Fruit fly (Drosophila melanogaster) Kc167 (cell line): ENCODE data around the gene CG16965.

Experiments
- Myc ChIP-seq: fragments of >200 bp; optimal IDR thresholded peaks from 2 replicates; lab custom pipeline; 2017; ENCODE audit warnings: missing external identifiers
- Sin3A ChIP-seq: fragments of >200 bp; optimal IDR thresholded peaks from 2 replicates; lab custom pipeline; 2018; ENCODE audit warnings: missing external identifiers
- h ChIP-seq: fragments of >200 bp; optimal IDR thresholded peaks from 3 replicates; lab custom pipeline; 2018; ENCODE audit warnings: missing external identifiers
- insv ChIP-seq: fragments of >200 bp; optimal IDR thresholded peaks from 3 replicates; lab custom pipeline; 2018; ENCODE audit warnings: missing external identifiers
- psq ChIP-seq: fragments of >200 bp; optimal IDR thresholded peaks from 2 replicates; lab custom pipeline; 2017; ENCODE audit warnings: missing external identifiers
- ttk ChIP-seq: sonication (Bioruptor generic); optimal IDR thresholded peaks from 2 replicates; lab custom pipeline; 2017; ENCODE audit warnings: missing external identifiers

Gene CG16965

DNA sequence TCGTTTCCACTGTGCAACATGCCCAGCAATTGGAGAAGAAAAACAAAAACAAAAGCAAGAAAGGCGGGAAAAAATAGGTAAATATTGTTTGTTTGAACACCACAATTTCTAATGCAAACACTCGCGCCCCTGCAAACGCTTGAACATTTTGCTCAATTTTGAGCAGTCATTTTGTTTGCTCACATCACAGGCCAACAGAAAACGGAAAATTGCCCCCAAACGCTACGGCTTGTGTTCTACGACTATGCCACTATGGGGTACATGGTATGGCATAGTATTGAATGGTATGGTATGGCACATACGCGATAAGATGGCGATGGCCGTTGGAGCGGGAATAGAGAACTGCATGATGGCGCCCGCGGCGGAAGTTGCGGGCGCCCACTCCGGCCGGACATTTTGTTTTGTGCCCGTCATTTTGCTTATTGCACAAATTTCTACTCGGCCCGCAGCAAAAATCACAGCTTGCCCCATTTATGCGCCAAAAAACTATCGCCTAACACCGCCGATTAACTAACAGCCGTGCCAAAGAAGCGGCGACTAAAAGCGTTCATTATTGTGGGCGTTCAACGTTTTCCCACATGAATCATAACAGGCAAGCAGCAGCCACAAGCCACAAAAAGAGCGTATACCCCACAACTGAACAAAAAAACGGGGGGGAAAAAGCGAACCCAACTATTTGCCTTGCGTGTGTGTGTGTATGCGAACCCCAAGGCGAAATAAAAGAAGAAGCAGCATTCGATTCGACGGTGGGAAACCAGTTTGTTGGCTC, 23.0 kb downstream of the CG16965 start:
- TF ChIP-seq Myc (lab: Kevin White, UChicago) = no peak
- TF ChIP-seq Sin3A (lab: Kevin White, UChicago) = no peak
- no peak for TF ChIP-seq insv (lab: Kevin White, UChicago)
- TF ChIP-seq ttk (lab: Kevin White, UChicago) = no peak
- no peak for TF ChIP-seq h (lab: Kevin White, UChicago)
- TF ChIP-seq psq (lab: Kevin White, UChicago) = no peak

- TF ChIP-seq insv (lab: Kevin White, UChicago) (no peak), Sin3A (lab: Kevin White, UChicago) (no peak), Myc (lab: Kevin White, UChicago) (no peak), ttk (lab: Kevin White, UChicago) (no peak), psq (lab: Kevin White, UChicago) (no peak), h (lab: Kevin White, UChicago) (no peak)
Observed at dm6 chr2L:12005436-12006396, 24.3 kb downstream of the CG16965 start.

DNA sequence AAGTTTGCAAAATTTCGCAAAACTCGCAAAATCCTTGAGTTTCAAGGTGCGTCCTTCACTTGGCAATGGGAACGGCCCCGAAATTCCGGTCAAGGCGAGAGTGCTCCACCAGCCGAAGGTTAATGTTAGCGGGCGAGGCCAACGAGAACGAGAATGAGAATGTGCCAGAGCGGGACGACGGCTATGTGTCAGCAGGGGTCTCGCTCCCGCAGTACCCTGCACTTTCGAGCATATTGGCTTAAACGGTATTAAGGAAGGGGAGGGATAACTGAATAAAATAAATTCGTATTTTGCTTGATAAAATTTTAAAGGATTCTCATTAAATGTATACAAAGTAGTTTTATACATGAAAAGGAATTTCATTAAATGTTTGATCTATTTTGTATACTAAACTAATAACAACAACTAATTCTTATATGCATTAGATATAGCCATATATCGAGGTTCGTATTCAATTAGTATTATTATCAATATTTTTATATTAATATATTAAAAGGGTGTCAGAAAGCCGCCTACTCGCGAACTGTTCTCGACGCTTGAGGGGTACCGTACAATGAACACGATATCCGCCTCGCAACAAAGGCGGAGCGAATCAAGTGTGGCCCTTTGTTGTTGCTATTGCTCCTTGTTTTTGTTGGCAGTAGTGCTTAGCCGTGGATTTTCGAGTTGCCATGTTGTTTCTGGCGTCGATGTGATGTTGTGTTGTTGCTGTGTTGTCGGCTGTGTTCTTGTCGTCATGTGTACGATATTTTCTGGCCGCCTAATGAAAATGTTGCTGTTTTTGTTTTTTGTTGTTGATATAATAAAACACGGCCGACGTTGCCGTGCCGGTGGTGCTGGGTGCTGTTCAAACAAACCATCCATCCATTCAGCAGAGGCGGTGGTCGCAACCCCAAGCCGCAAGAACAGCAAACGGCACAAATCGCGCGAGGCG, 25.3 kb downstream of the CG16965 start:
- TF ChIP-seq h (lab: Kevin White, UChicago) (no peak), ttk (lab: Kevin White, UChicago) (no peak), Sin3A (lab: Kevin White, UChicago) (no peak), Myc (lab: Kevin White, UChicago) (no peak), insv (lab: Kevin White, UChicago) (no peak), psq (lab: Kevin White, UChicago) (no peak)

dm6 chr2L:12007331-12007791, 26.0 kb downstream of the CG16965 start:
- TF ChIP-seq h (lab: Kevin White, UChicago) (no peak), Myc (lab: Kevin White, UChicago) (no peak), ttk (lab: Kevin White, UChicago) (no peak), psq (lab: Kevin White, UChicago) (no peak), insv (lab: Kevin White, UChicago) (no peak), Sin3A (lab: Kevin White, UChicago) (no peak)

DNA sequence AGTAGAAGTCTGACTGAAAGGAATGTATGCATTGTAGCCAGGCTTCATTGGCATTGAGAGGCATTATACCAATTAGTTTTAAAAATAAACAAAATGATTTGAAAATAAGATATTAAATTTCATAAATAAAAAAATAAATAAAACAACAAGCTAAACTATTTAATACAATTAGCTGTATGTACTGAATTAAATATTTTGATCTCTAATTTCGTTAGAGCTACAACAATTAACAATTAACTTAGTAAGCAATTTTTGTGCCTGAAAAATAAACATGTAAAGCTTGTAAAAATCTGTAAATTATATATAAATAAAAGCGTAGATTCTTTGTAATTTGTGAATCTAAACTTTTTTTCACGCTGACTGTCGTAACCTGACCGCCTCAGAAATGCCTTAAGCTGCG, 26.5 kb downstream of the CG16965 start, which contains the start of gene Rh5:
TSS of gene Rh5 (plus strand) at position 301 of the 400 bp plus-strand sequence.
- TF ChIP-seq Sin3A (lab: Kevin White, UChicago) (no peak), Myc (lab: Kevin White, UChicago) (no peak), h (lab: Kevin White, UChicago) (no peak), ttk (lab: Kevin White, UChicago) (no peak), insv (lab: Kevin White, UChicago) (no peak), psq (lab: Kevin White, UChicago) (no peak)

dm6 chr2L:12010100-12010876, 28.9 kb downstream of the CG16965 start:
- no peak for TF ChIP-seq insv (lab: Kevin White, UChicago)
- no peak for TF ChIP-seq ttk (lab: Kevin White, UChicago)
- TF ChIP-seq Sin3A (lab: Kevin White, UChicago) = no peak
- TF ChIP-seq Myc (lab: Kevin White, UChicago) = no peak
- TF ChIP-seq h (lab: Kevin White, UChicago) = no peak
- TF ChIP-seq psq (lab: Kevin White, UChicago) = no peak

dm6 chr2L:12010877-12011666, 29.7 kb downstream of the CG16965 start:
- TF ChIP-seq psq (lab: Kevin White, UChicago) = no peak
- TF ChIP-seq insv (lab: Kevin White, UChicago) = no peak
- no peak for TF ChIP-seq ttk (lab: Kevin White, UChicago)
- no peak for TF ChIP-seq Myc (lab: Kevin White, UChicago)
- no peak for TF ChIP-seq h (lab: Kevin White, UChicago)
- no peak for TF ChIP-seq Sin3A (lab: Kevin White, UChicago)

- TF ChIP-seq Myc (lab: Kevin White, UChicago) (no peak), insv (lab: Kevin White, UChicago) (no peak), Sin3A (lab: Kevin White, UChicago) (no peak), ttk (lab: Kevin White, UChicago) (no peak)
Observed at dm6 chr2L:12011682-12012655, 30.6 kb downstream of the CG16965 start.
